Worm (Caenorhabditis elegans) whole organism, L1 larva: ENCODE data around the gene Y111B2A.12.

Source experiments
- C16A3.4 ChIP-seq: fragments of 150-350 bp; optimal IDR thresholded peaks from 2 replicates; lab custom pipeline; 2014; ENCODE audit warnings: missing biosample characterization, missing genetic modification characterization
- aha-1 ChIP-seq: fragments of 150-350 bp; optimal IDR thresholded peaks from 2 replicates; lab custom pipeline; 2014; ENCODE audit warnings: missing biosample characterization, missing genetic modification characterization
- ama-1 ChIP-seq: fragments of 150-350 bp; optimal IDR thresholded peaks from 2 replicates; lab custom pipeline; 2014
- blmp-1 ChIP-seq: fragments of 150-350 bp; optimal IDR thresholded peaks from 2 replicates; lab custom pipeline; 2014; ENCODE audit warnings: missing biosample characterization, missing genetic modification characterization
- ceh-82 ChIP-seq, 3 experiments: fragments of 150-350 bp in 1 of 3; sonication (generic microtip) in 2 of 3; optimal IDR thresholded peaks; 2 replicates each; lab custom pipeline; 2014 to 2017; ENCODE audit warnings: missing biosample characterization in 3 of 3, missing genetic modification characterization in 3 of 3
- ces-1 ChIP-seq: fragments of 150-350 bp; optimal IDR thresholded peaks from 2 replicates; lab custom pipeline; 2014; ENCODE audit warnings: missing biosample characterization, missing genetic modification reagents, missing genetic modification characterization
- efl-1 ChIP-seq, 4 experiments: fragments of 150-350 bp; optimal IDR thresholded peaks in 3 of 4; peaks in 1 of 4; 1 replicate in 1 of 4; 2 replicates in 3 of 4; lab custom pipeline; 2014; ENCODE audit warnings: missing biosample characterization in 2 of 4, missing genetic modification characterization in 2 of 4, missing genetic modification reagents in 2 of 4
- elt-3 ChIP-seq, 6 experiments: fragments of 150-350 bp in 1 of 6; sonication (generic microtip); optimal IDR thresholded peaks; 2 replicates each; lab custom pipeline; 2017 to 2018; ENCODE audit warnings: missing biosample characterization in 6 of 6, missing genetic modification characterization in 6 of 6, inconsistent platforms in 1 of 6
- grh-1 ChIP-seq: fragments of 200-800 bp; sonication (Bioruptor generic); IDR thresholded peaks from 2 replicates; pipeline ENCODE4 v1.3.6; 2022; ENCODE audit warnings: missing genetic modification reagents, missing genetic modification characterization, missing compliant biosample characterization
- hlh-17 ChIP-seq: fragments of 200-800 bp; sonication (Bioruptor generic); optimal IDR thresholded peaks from 2 replicates; lab custom pipeline; 2018; ENCODE audit warnings: missing genetic modification characterization, mild to moderate bottlenecking, missing compliant biosample characterization, moderate library complexity, borderline replicate concordance
- irx-1 ChIP-seq: sonication (generic microtip); optimal IDR thresholded peaks from 2 replicates; lab custom pipeline; 2016; ENCODE audit warnings: missing genetic modification characterization, missing compliant biosample characterization
- lin-13 ChIP-seq: fragments of 150-350 bp; optimal IDR thresholded peaks from 2 replicates; lab custom pipeline; 2014; ENCODE audit warnings: missing biosample characterization, missing genetic modification reagents, missing genetic modification characterization
- lin-14 ChIP-seq: fragments of 200-800 bp; sonication (Bioruptor generic); optimal IDR thresholded peaks from 2 replicates; lab custom pipeline; 2018; ENCODE audit warnings: mild to moderate bottlenecking, missing genetic modification characterization, moderate library complexity, missing compliant biosample characterization
- lin-39 ChIP-seq: fragments of 150-350 bp; optimal IDR thresholded peaks from 2 replicates; lab custom pipeline; 2014; ENCODE audit warnings: missing biosample characterization, missing genetic modification reagents, missing genetic modification characterization
- nhr-19 ChIP-seq: fragments of 200-800 bp; sonication (Bioruptor generic); conservative IDR thresholded peaks from 2 replicates; pipeline ENCODE4 v1.3.6; 2022; ENCODE audit warnings: missing genetic modification characterization, missing compliant biosample characterization
- nhr-20 ChIP-seq: sonication (generic microtip); optimal IDR thresholded peaks from 2 replicates; lab custom pipeline; 2016; ENCODE audit warnings: mild to moderate bottlenecking, missing genetic modification characterization, missing compliant biosample characterization
- nhr-237 ChIP-seq: fragments of 150-350 bp; optimal IDR thresholded peaks from 2 replicates; lab custom pipeline; 2014; ENCODE audit warnings: missing biosample characterization, missing genetic modification characterization
- nhr-28 ChIP-seq: fragments of 150-350 bp; optimal IDR thresholded peaks from 2 replicates; lab custom pipeline; 2014; ENCODE audit warnings: missing biosample characterization, missing genetic modification characterization
- nhr-47 ChIP-seq: sonication (generic microtip); optimal IDR thresholded peaks from 2 replicates; lab custom pipeline; 2016; ENCODE audit warnings: mild to moderate bottlenecking, missing genetic modification characterization, moderate library complexity, missing compliant biosample characterization
- nhr-77 ChIP-seq: fragments of 150-350 bp; optimal IDR thresholded peaks from 2 replicates; lab custom pipeline; 2014; ENCODE audit warnings: missing biosample characterization, missing genetic modification characterization
- nhr-84 ChIP-seq: sonication (generic microtip); optimal IDR thresholded peaks from 2 replicates; lab custom pipeline; 2017; ENCODE audit warnings: missing biosample characterization, missing genetic modification characterization
- nhr-85 ChIP-seq: sonication (generic microtip); peaks from one replicate; lab custom pipeline; 2016; ENCODE audit warnings: missing genetic modification characterization, inconsistent platforms, missing compliant biosample characterization
- nhr-90 ChIP-seq: sonication (generic microtip); optimal IDR thresholded peaks from 2 replicates; lab custom pipeline; 2016; ENCODE audit warnings: mild to moderate bottlenecking, missing genetic modification characterization, missing compliant biosample characterization; ENCODE audit not compliant: poor library complexity
- pag-3 ChIP-seq: sonication (generic microtip); optimal IDR thresholded peaks from 2 replicates; lab custom pipeline; 2017; ENCODE audit warnings: missing genetic modification characterization, mild to moderate bottlenecking, missing compliant biosample characterization, antibody characterized with exemption, borderline replicate concordance; ENCODE audit not compliant: insufficient read depth
- rnt-1 ChIP-seq: sonication (generic microtip); optimal IDR thresholded peaks from 2 replicates; lab custom pipeline; 2016; ENCODE audit warnings: mild to moderate bottlenecking, missing genetic modification characterization, moderate library complexity, missing compliant biosample characterization
- snpc-4 ChIP-seq: fragments of 150-350 bp; optimal IDR thresholded peaks from 2 replicates; lab custom pipeline; 2014; ENCODE audit warnings: missing biosample characterization, missing genetic modification characterization
- snu-23 ChIP-seq: sonication (generic microtip); optimal IDR thresholded peaks from 2 replicates; lab custom pipeline; 2016; ENCODE audit warnings: missing genetic modification characterization, missing compliant biosample characterization
- unc-130 ChIP-seq: fragments of 150-350 bp; optimal IDR thresholded peaks from 2 replicates; lab custom pipeline; 2017; ENCODE audit warnings: missing biosample characterization, missing genetic modification characterization, inconsistent platforms
- unc-62 ChIP-seq: fragments of 150-350 bp; optimal IDR thresholded peaks from 2 replicates; lab custom pipeline; 2014; ENCODE audit warnings: missing biosample characterization, missing genetic modification reagents, missing genetic modification characterization
- unc-98 ChIP-seq: fragments of 200-800 bp; sonication (Bioruptor generic); IDR thresholded peaks from 2 replicates; pipeline ENCODE4 v1.3.6; 2022; ENCODE audit warnings: missing genetic modification characterization, missing compliant biosample characterization
- vab-15 ChIP-seq: sonication (generic microtip); optimal IDR thresholded peaks from 2 replicates; lab custom pipeline; 2017; ENCODE audit warnings: missing genotype, mild to moderate bottlenecking, missing genetic modification characterization, missing compliant biosample characterization

The Y111B2A.12 gene

DNA sequence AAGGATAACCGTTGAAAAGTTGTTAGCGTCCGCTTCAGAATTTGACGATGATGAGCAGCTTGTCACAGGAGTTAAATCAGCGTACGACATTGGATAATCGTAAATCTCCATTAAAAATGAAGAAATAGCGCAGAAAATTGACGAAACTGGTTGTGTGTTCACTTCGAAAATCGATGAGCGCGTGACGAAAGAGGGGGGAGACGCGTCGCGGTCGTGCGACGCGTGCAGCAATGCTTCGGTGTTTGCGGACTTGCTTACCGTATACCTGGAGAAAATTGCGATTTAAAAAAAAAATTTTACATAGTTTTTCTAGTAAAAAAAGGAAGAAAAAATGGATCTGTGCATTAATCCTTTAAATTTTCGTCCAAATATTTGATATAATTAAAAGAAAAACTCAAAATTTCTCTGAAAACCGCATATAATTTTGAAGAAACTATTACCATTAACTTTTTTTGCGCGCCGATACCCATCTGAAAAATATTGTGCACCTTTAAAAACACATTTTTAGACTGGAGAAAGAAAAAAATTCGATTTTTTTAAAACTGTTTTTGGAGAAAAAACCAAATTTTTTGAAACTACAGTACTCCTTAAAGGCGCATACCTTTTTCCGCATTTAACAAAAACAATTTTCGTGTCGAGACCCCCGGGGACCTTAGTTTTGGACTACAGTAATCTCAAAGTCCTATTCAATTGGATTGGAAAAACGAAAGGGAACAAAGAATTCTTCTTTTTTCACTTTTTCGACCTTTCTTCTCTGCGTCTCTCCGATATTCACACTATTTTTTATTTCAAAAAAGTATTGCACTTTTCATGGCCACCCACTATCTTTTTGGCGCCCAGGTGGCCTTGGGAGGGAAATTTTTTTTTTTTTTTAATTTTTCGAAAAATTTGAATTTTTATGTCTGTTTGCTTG, 10.4 kb upstream of the Y111B2A.12 start (continued):
- TF ChIP-seq nhr-20 (tag; lab: Kevin White, UChicago) (peak; percentile 85), nhr-19 (peak; percentile 76), hlh-17 (GFP tag; lab: Kevin White, UChicago) (no peak)
- TF ChIP-seq, all 84 proteins: peak for 53

DNA sequence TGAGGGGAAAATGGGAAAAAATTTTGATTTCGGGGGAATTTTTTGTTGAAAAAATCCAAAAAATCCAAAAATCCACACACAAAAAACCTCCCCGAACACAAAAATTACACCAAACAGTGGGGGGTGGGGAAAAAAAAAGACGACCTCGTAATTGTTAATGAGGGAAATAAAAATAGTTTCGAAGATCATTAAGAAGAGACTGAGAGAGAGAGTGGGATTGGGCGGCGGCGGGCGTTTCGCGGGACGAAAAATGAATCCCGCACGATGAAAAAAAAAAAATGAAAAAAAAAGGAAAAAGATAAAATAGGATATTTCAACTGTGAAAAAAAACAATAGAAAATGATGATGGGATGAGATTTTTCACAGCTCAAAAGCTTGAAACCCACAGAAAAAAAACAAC, 9.4 kb upstream of the Y111B2A.12 start, which contains the start of gene gldi-8:
TSS of gene gldi-8 (minus strand) at position 58 of the 400 bp plus-strand sequence.
- peak; percentile 8 for TF ChIP-seq blmp-1 (tag; lab: Kevin White, UChicago)
- TF ChIP-seq snu-23 (GFP tag; lab: Kevin White, UChicago) = peak; percentile 5
- TF ChIP-seq nhr-85 (tag; lab: Kevin White, UChicago) = peak; percentile 82
- TF ChIP-seq snpc-4 (tag; lab: Kevin White, UChicago) = peak; percentile 48
- TF ChIP-seq rnt-1 (tag; lab: Kevin White, UChicago) = peak; percentile 27
- TF ChIP-seq ces-1 (GFP tag; lab: Kevin White, UChicago) = no peak
- TF ChIP-seq nhr-90 (tag; lab: Kevin White, UChicago) = peak; percentile 5
- no peak for TF ChIP-seq C16A3.4
- TF ChIP-seq ceh-82 (tag; optimal IDR thresholded peaks at IDR 0.05; lab: Kevin White, UChicago) = peak in 1 of 3 experiments; percentile 1
- peak; percentile 53 for TF ChIP-seq lin-13 (GFP tag; lab: Kevin White, UChicago)
- TF ChIP-seq lin-14 (GFP tag; lab: Kevin White, UChicago) = peak; percentile 44

- TF ChIP-seq nhr-85 (tag; lab: Kevin White, UChicago) (no peak), efl-1 (optimal IDR thresholded peaks at IDR 0.05; lab: Kevin White, UChicago) (no peak), efl-1 (GFP tag; optimal IDR thresholded peaks at IDR 0.05 in 1 of 2; lab: Kevin White, UChicago) (peak in 1 of 2 experiments; percentile 46), nhr-47 (peak; percentile 2), pag-3 (tag; lab: Kevin White, UChicago) (no peak), lin-39 (tag; lab: Kevin White, UChicago) (no peak)
Measured at ce11 chrIII:12602070-12602469, 7.0 kb upstream of the Y111B2A.12 start.

- TF ChIP-seq aha-1 (tag; lab: Kevin White, UChicago) (no peak), nhr-77 (tag; lab: Kevin White, UChicago) (no peak), unc-98 (GFP tag; lab: Robert Waterston, UW) (no peak), irx-1 (tag; lab: Kevin White, UChicago) (no peak), nhr-28 (no peak), vab-15 (no peak), ama-1 (lab: Kevin White, UChicago) (no peak), unc-130 (tag; lab: Kevin White, UChicago) (no peak)
Measured at ce11 chrIII:12606175-12606574, 2.9 kb upstream of the Y111B2A.12 start.

- no peak for TF ChIP-seq unc-62
- TF ChIP-seq nhr-237 (tag; lab: Kevin White, UChicago) = no peak
- TF ChIP-seq ces-1 (GFP tag; lab: Kevin White, UChicago) = no peak
- 0 out of 2 replicates have a peak, but pooled peaks have one; percentile 6 for TF ChIP-seq grh-1 (GFP tag; lab: Robert Waterston, UW)
- no peak for TF ChIP-seq lin-39 (tag; lab: Kevin White, UChicago)
- TF ChIP-seq ceh-82 (tag; optimal IDR thresholded peaks at IDR 0.05; lab: Kevin White, UChicago) = no peak
- no peak for TF ChIP-seq aha-1 (tag; lab: Kevin White, UChicago)
- TF ChIP-seq elt-3 (tag; optimal IDR thresholded peaks at IDR 0.05; lab: Kevin White, UChicago) = no peak
- no peak for TF ChIP-seq nhr-84 (tag; lab: Kevin White, UChicago)
Measured at ce11 chrIII:12607302-12607701, 1.8 kb upstream of the Y111B2A.12 start.
